Worm (Caenorhabditis elegans): ENCODE results near the gene srw-91.

srw-91 gene

DNA sequence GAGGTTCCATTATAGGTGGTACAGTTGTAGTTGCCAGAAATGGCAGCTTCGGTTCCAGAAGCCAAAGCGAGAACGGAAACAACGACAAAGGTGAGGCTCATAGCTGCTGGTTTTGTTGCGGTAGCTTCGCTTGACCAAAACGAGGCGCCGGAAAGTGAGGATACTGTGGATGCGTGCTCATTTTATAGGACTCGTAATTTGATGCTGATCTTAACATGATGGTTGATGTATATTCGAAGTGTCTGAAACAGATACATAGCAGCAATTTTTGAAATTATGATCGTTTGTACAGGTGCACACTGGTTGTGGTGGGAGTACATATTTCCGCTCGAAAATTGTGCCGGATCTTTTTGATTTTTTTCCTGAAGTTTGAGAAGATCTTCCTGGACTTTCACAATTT, 49.5 kb downstream of the srw-91 start, which contains the start of gene Y46H3D.8:
Y46H3D.8 (minus strand) TSS at position 101 of the 400 bp plus-strand sequence.
- TF ChIP-seq blmp-1 (tag; optimal IDR thresholded peaks at IDR 0.05; ENCODE audit: insufficient read depth) (no peak), sem-4 (tag; optimal IDR thresholded peaks at IDR 0.05) (no peak), nhr-77 (tag; optimal IDR thresholded peaks at IDR 0.05) (no peak), ztf-1 (GFP tag; conservative IDR thresholded peaks at IDR 0.05) (no peak), lin-11 (tag; optimal IDR thresholded peaks at IDR 0.05) (no peak), alr-1 (tag; optimal IDR thresholded peaks at IDR 0.05) (no peak), ZK546.5 (tag; optimal IDR thresholded peaks at IDR 0.05) (no peak)

- peak; percentile 84 for TF ChIP-seq nhr-77 (tag; optimal IDR thresholded peaks at IDR 0.05)
- TF ChIP-seq snpc-4 (tag; optimal IDR thresholded peaks at IDR 0.05): no peak
- TF ChIP-seq nhr-129 (tag; optimal IDR thresholded peaks at IDR 0.05): peak; percentile 93
Observed at ce11 chrV:1629329-1629728, 51.3 kb downstream of the srw-91 start, which contains the start of gene nhr-238. Gene nhr-238 (minus strand): TSS chrV:1629432.
